Fruit fly (Drosophila melanogaster) whole organism, wandering third instar larva: ENCODE data around the gene CG17549.

Experiments
- Abd-B ChIP-seq: fragments of >200 bp; optimal IDR thresholded peaks from 2 replicates; lab custom pipeline; 2017; ENCODE audit warnings: missing biosample characterization, missing genetic modification characterization
- CrebA ChIP-seq: fragments of 200-800 bp; sonication (Bioruptor generic); optimal IDR thresholded peaks from 2 replicates; lab custom pipeline; 2016; ENCODE audit warnings: missing biosample characterization, mild to moderate bottlenecking, missing genetic modification characterization, borderline replicate concordance
- Hr78 ChIP-seq: fragments of >200 bp; optimal IDR thresholded peaks from 2 replicates; lab custom pipeline; 2017; ENCODE audit warnings: missing biosample characterization, missing genetic modification characterization
- Hr83 ChIP-seq: fragments of 200-300 bp; sonication (Bioruptor generic); optimal IDR thresholded peaks from 2 replicates; lab custom pipeline; 2016; ENCODE audit warnings: missing biosample characterization, mild to moderate bottlenecking, missing genetic modification characterization, moderate library complexity; ENCODE audit not compliant: poor library complexity, severe bottlenecking
- Mio ChIP-seq: sonication (Bioruptor generic); optimal IDR thresholded peaks from 2 replicates; lab custom pipeline; 2016; ENCODE audit warnings: missing biosample characterization, missing genetic modification characterization
- Myc ChIP-seq: fragments of >200 bp; optimal IDR thresholded peaks from 2 replicates; lab custom pipeline; 2017
- N ChIP-seq: fragments of >200 bp; optimal IDR thresholded peaks from 2 replicates; lab custom pipeline; 2018; ENCODE audit warnings: missing biosample characterization, missing external identifiers, missing genetic modification characterization
- Rel ChIP-seq, 2 experiments: fragments of 200-800 bp; sonication (Bioruptor generic) in 1 of 2; optimal IDR thresholded peaks; 2 replicates in 1 of 2; 3 replicates in 1 of 2; lab custom pipeline; 2016 to 2019; ENCODE audit warnings: mild to moderate bottlenecking in 2 of 2, missing biosample characterization in 2 of 2, missing genetic modification characterization in 2 of 2, moderate library complexity in 1 of 2
- dl ChIP-seq, 2 experiments: fragments of 175-275, 200-275 bp in 1 of 2; fragments of 200-275 bp in 1 of 2; sonication (Bioruptor generic); optimal IDR thresholded peaks; lab custom pipeline; 2018; ENCODE audit warnings: mild to moderate bottlenecking in 2 of 2, missing biosample characterization in 2 of 2, missing genetic modification characterization in 2 of 2, moderate library complexity in 2 of 2; ENCODE audit not compliant: partially characterized antibody in 2 of 2, insufficient read depth in 1 of 2
- dsf ChIP-seq: sonication (Bioruptor generic); optimal IDR thresholded peaks from 2 replicates; lab custom pipeline; 2016; ENCODE audit warnings: missing biosample characterization, missing genetic modification characterization, borderline replicate concordance
- h ChIP-seq: fragments of 200-800 bp; sonication (Bioruptor generic); optimal IDR thresholded peaks from 3 replicates; lab custom pipeline; 2016; ENCODE audit warnings: missing biosample characterization, mild to moderate bottlenecking, missing genetic modification characterization
- pan ChIP-seq: fragments of >200 bp; optimal IDR thresholded peaks from 2 replicates; lab custom pipeline; 2017
- psq ChIP-seq: fragments of 200-800 bp; sonication (Bioruptor generic); optimal IDR thresholded peaks from 3 replicates; lab custom pipeline; 2017; ENCODE audit warnings: missing biosample characterization, mild to moderate bottlenecking, missing genetic modification characterization, moderate library complexity
- tai ChIP-seq: sonication (Bioruptor generic); optimal IDR thresholded peaks from 2 replicates; lab custom pipeline; 2016; ENCODE audit warnings: missing biosample characterization, missing genetic modification characterization

DNA sequence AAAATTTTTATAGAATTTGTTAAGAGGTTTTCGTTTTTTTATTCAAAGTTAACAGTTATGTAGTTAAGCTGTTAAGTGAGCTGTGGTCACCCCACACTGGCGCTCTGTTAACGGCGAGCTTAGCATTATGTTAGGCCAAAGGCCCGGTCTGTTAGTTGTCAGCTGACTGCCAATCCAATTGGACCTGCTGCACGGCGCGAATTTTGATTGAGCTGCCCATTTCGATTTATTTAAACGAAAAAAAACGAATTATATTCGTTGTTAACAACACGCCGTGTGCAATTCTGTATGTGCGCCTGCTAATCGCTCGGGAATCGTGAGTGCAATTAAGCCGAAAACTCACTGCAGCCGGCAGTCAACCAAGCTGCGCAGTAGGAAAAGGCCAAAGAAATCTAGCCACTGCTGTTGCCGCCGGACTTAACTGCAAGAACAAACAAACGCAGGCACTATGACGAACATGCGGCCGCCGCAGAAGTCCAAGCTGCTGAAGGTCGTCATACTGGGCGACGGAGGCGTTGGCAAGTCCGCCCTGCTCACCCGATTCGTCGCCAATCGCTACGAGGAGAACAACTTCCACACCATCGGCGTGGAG is 42.6 kb upstream of the CG17549 start, which contains the start of gene Rab9:
- no peak for TF ChIP-seq psq (GFP tag; lab: Kevin White, UChicago)
- TF ChIP-seq Abd-B (GFP tag; lab: Kevin White, UChicago) = no peak
- no peak for TF ChIP-seq dl (GFP tag; optimal IDR thresholded peaks at IDR 0.05; lab: Kevin White, UChicago; ENCODE audit: insufficient read depth in 1 of 2, partially characterized antibody in 2 of 2)
- TF ChIP-seq h (GFP tag; lab: Kevin White, UChicago) = no peak
- no peak for TF ChIP-seq Rel (GFP tag; optimal IDR thresholded peaks at IDR 0.05; lab: Kevin White, UChicago)
- no peak for TF ChIP-seq Rel (tag; optimal IDR thresholded peaks at IDR 0.05; lab: Kevin White, UChicago)
- TF ChIP-seq pan (lab: Kevin White, UChicago) = no peak
- no peak for TF ChIP-seq Hr78
- no peak for TF ChIP-seq Myc (lab: Kevin White, UChicago)
- no peak for TF ChIP-seq tai (GFP tag; lab: Kevin White, UChicago)
- TF ChIP-seq CrebA (GFP tag; lab: Kevin White, UChicago) = no peak
- no peak for TF ChIP-seq N (GFP tag; lab: Kevin White, UChicago)
- TF ChIP-seq Mio (GFP tag; lab: Kevin White, UChicago) = no peak
- TF ChIP-seq dsf (GFP tag; lab: Kevin White, UChicago) = no peak
- no peak for TF ChIP-seq Hr83
